Fruit fly (Drosophila melanogaster) whole organism, embryonic: ENCODE measurements around the gene wds.
A peak's percentile ranks its signal among the peaks of the same experiment; 100 is the strongest.

Experiments used
- Asciz ChIP-seq: fragments of 200-800 bp; sonication (Bioruptor generic); optimal IDR thresholded peaks from 2 replicates; lab custom pipeline; 2017; ENCODE audit warnings: missing biosample characterization, mild to moderate bottlenecking, missing genetic modification characterization, missing genetic modification reagents
- Atf6 ChIP-seq: fragments of 200-800 bp; sonication (Bioruptor generic); IDR thresholded peaks from 2 replicates; pipeline ENCODE4 v1.3.6; 2022; ENCODE audit warnings: missing biosample characterization, missing genetic modification characterization
- Awh ChIP-seq: fragments of 200-800 bp; sonication (Bioruptor generic); IDR thresholded peaks from 2 replicates; pipeline ENCODE4, ENCODE4 v1.3.6; 2022; ENCODE audit warnings: missing biosample characterization, missing genetic modification characterization
- CG11085 ChIP-seq: fragments of 200-800 bp; sonication (Bioruptor generic); IDR thresholded peaks from 2 replicates; pipeline ENCODE4 v1.3.6; 2022; ENCODE audit warnings: missing biosample characterization, missing genetic modification characterization
- CG11456 ChIP-seq: fragments of 200-800 bp; sonication (Bioruptor generic); IDR thresholded peaks from 3 replicates; pipeline ENCODE4 v1.3.6; 2022; ENCODE audit warnings: missing biosample characterization, missing genetic modification characterization
- CG12769 ChIP-seq: fragments of 200-800 bp; sonication (Bioruptor generic); optimal IDR thresholded peaks from 2 replicates; lab custom pipeline; 2019; ENCODE audit warnings: missing biosample characterization, mild to moderate bottlenecking, missing genetic modification characterization, moderate library complexity
- CG13424 ChIP-seq: fragments of 200-800 bp; sonication (Bioruptor generic); optimal IDR thresholded peaks from 2 replicates; lab custom pipeline; 2019; ENCODE audit warnings: missing biosample characterization, mild to moderate bottlenecking, missing genetic modification characterization, moderate library complexity
- CG14965 ChIP-seq: fragments of 200-800 bp; sonication (Bioruptor generic); optimal IDR thresholded peaks from 2 replicates; lab custom pipeline; 2016; ENCODE audit warnings: missing biosample characterization, missing genetic modification characterization, borderline replicate concordance
- CG2116 ChIP-seq: fragments of 200-800 bp; sonication (Bioruptor generic); optimal IDR thresholded peaks from 3 replicates; lab custom pipeline; 2018; ENCODE audit warnings: missing biosample characterization, mild to moderate bottlenecking, missing genetic modification characterization
- CG2712 ChIP-seq: fragments of 200-800 bp; optimal IDR thresholded peaks from 3 replicates; lab custom pipeline; 2019; ENCODE audit warnings: missing biosample characterization, mild to moderate bottlenecking, missing genetic modification characterization, moderate library complexity
- CG31224 ChIP-seq: fragments of 200-800 bp; sonication (Bioruptor generic); IDR thresholded peaks from 2 replicates; pipeline ENCODE4 v1.3.6; 2022; ENCODE audit warnings: missing biosample characterization, missing genetic modification characterization
- CG6791 ChIP-seq: fragments of 200-800 bp; sonication (Bioruptor generic); IDR thresholded peaks from 3 replicates; pipeline ENCODE4 v1.3.6; 2022; ENCODE audit warnings: missing biosample characterization, missing genetic modification characterization; ENCODE audit not compliant: partially characterized antibody
- CG6854 ChIP-seq: fragments of 200-800 bp; sonication (Bioruptor generic); optimal IDR thresholded peaks from 3 replicates; lab custom pipeline; 2017; ENCODE audit warnings: missing biosample characterization, mild to moderate bottlenecking, missing genetic modification characterization
- CG7372 ChIP-seq: fragments of 200-800 bp; sonication (Bioruptor generic); IDR thresholded peaks from 2 replicates; pipeline ENCODE4 v1.3.6; 2022; ENCODE audit warnings: missing biosample characterization, missing genetic modification characterization
- CG8388 ChIP-seq: fragments of 200-800 bp; sonication (Bioruptor generic); optimal IDR thresholded peaks from 2 replicates; lab custom pipeline; 2019; ENCODE audit warnings: missing biosample characterization, mild to moderate bottlenecking, missing genetic modification characterization, moderate library complexity
- CG9215 ChIP-seq: fragments of 200-800 bp; sonication (Bioruptor generic); IDR thresholded peaks from 2 replicates; pipeline ENCODE4 v1.3.6; 2022; ENCODE audit warnings: missing biosample characterization, missing genetic modification characterization
- CG9609 ChIP-seq: fragments of 200-800 bp; sonication (Bioruptor generic); optimal IDR thresholded peaks from 3 replicates; lab custom pipeline; 2016; ENCODE audit warnings: missing biosample characterization, missing genetic modification characterization
- CG9932 ChIP-seq: fragments of 200-800 bp; sonication (Bioruptor generic); IDR thresholded peaks from 2 replicates; pipeline ENCODE4 v1.3.6; 2022; ENCODE audit warnings: missing biosample characterization, missing genetic modification characterization
- CTCF ChIP-seq: fragments of 200-800 bp; sonication (Bioruptor generic); optimal IDR thresholded peaks from 2 replicates; lab custom pipeline; 2017; ENCODE audit warnings: missing biosample characterization, mild to moderate bottlenecking, missing genetic modification characterization, moderate library complexity
- Dll ChIP-seq: fragments of 200-800 bp; sonication (Bioruptor generic); IDR thresholded peaks from 4 replicates; pipeline ENCODE4 v1.3.6; 2022; ENCODE audit warnings: missing biosample characterization, missing genetic modification characterization; ENCODE audit not compliant: partially characterized antibody
- Dref ChIP-seq: fragments of 200-800 bp; sonication (Bioruptor generic); IDR thresholded peaks from 2 replicates; pipeline ENCODE4 v1.3.6; 2022; ENCODE audit warnings: missing biosample characterization, missing genetic modification characterization
- Elba2 ChIP-seq: fragments of 200-800 bp; sonication (Bioruptor generic); optimal IDR thresholded peaks from 3 replicates; lab custom pipeline; 2016; ENCODE audit warnings: missing biosample characterization, missing genetic modification characterization
- Gug ChIP-seq: fragments of 200-800 bp; sonication (Bioruptor generic); IDR thresholded peaks from 4 replicates; pipeline ENCODE4 v1.3.6; 2022; ENCODE audit warnings: missing biosample characterization, missing genetic modification characterization
- HLH54F ChIP-seq: fragments of 200-800 bp; sonication (Bioruptor generic); optimal IDR thresholded peaks from 3 replicates; lab custom pipeline; 2016; ENCODE audit warnings: missing biosample characterization, missing genetic modification characterization
- Hr3 ChIP-seq: fragments of 200-800 bp; sonication (Bioruptor generic); optimal IDR thresholded peaks from 3 replicates; lab custom pipeline; 2016; ENCODE audit warnings: missing biosample characterization, missing genetic modification characterization
- Lhr ChIP-seq: fragments of 200-800 bp; sonication (Bioruptor generic); optimal IDR thresholded peaks from 3 replicates; lab custom pipeline; 2017; ENCODE audit warnings: mild to moderate bottlenecking, missing biosample characterization, missing genetic modification reagents, missing genetic modification characterization
- MBD-R2 ChIP-seq: fragments of 200-800 bp; sonication (Bioruptor generic); IDR thresholded peaks from 2 replicates; pipeline ENCODE4 v1.3.6; 2022; ENCODE audit warnings: missing biosample characterization, missing genetic modification characterization
- Med ChIP-seq: fragments of 200-800 bp; sonication (Bioruptor generic); peaks from one replicate; lab custom pipeline; 2016; ENCODE audit warnings: missing biosample characterization, missing genetic modification characterization, mild to moderate bottlenecking, inconsistent platforms, moderate library complexity
- NfI ChIP-seq: fragments of 200-800 bp; sonication (Bioruptor generic); optimal IDR thresholded peaks from 3 replicates; lab custom pipeline; 2018; ENCODE audit warnings: missing biosample characterization, mild to moderate bottlenecking, missing genetic modification characterization, moderate library complexity
- Spps ChIP-seq: fragments of 200-800 bp; sonication (Bioruptor generic); optimal IDR thresholded peaks from 2 replicates; lab custom pipeline; 2018; ENCODE audit warnings: missing biosample characterization, mild to moderate bottlenecking, missing genetic modification characterization
- bab2 ChIP-seq: fragments of 200-800 bp; sonication (Bioruptor generic); optimal IDR thresholded peaks from 2 replicates; lab custom pipeline; 2016; ENCODE audit warnings: missing biosample characterization, missing genetic modification characterization
- bbx ChIP-seq: fragments of 200-800 bp; sonication (Bioruptor generic); IDR thresholded peaks from 2 replicates; pipeline ENCODE4 v1.3.6; 2022; ENCODE audit warnings: missing biosample characterization, missing genetic modification characterization; ENCODE audit not compliant: partially characterized antibody
- bsh ChIP-seq, 2 experiments: fragments of 200-800 bp; sonication (Bioruptor generic); optimal IDR thresholded peaks; 2 replicates each; lab custom pipeline; 2017 to 2018; ENCODE audit warnings: mild to moderate bottlenecking in 2 of 2, missing biosample characterization in 2 of 2, missing genetic modification characterization in 2 of 2, moderate library complexity in 1 of 2
- caup ChIP-seq: fragments of 200-800 bp; sonication (Bioruptor generic); optimal IDR thresholded peaks from 3 replicates; lab custom pipeline; 2017; ENCODE audit warnings: missing biosample characterization, mild to moderate bottlenecking, missing genetic modification characterization, moderate library complexity; ENCODE audit not compliant: severe bottlenecking
- crp ChIP-seq, 2 experiments: fragments of 200-800 bp; sonication (Bioruptor generic); optimal IDR thresholded peaks; 2 replicates in 1 of 2; 3 replicates in 1 of 2; lab custom pipeline; 2017; ENCODE audit warnings: missing biosample characterization in 2 of 2, missing genetic modification characterization in 2 of 2, mild to moderate bottlenecking in 1 of 2, moderate library complexity in 1 of 2
- esg ChIP-seq: fragments of 200-800 bp; sonication (Bioruptor generic); conservative IDR thresholded peaks from 2 replicates; pipeline ENCODE4 v1.3.6; 2022; ENCODE audit warnings: missing biosample characterization, missing genetic modification characterization
- fru ChIP-seq: fragments of >200 bp; optimal IDR thresholded peaks from 2 replicates; lab custom pipeline; 2017
- gce ChIP-seq: fragments of 200-800 bp; sonication (Bioruptor generic); IDR thresholded peaks from 3 replicates; pipeline ENCODE4 v1.3.6; 2022; ENCODE audit warnings: missing biosample characterization, missing genetic modification characterization
- gt ChIP-seq: fragments of 200-800 bp; sonication (Bioruptor generic); IDR thresholded peaks from 2 replicates; pipeline ENCODE4 v1.3.6; 2022; ENCODE audit warnings: missing biosample characterization, missing genetic modification characterization
- kah ChIP-seq: fragments of 200-800 bp; sonication (Bioruptor generic); optimal IDR thresholded peaks from 2 replicates; lab custom pipeline; 2018; ENCODE audit warnings: missing biosample characterization, mild to moderate bottlenecking, missing genetic modification characterization
- nerfin-2 ChIP-seq: fragments of 200-800 bp; sonication (Bioruptor generic); IDR thresholded peaks from 2 replicates; pipeline ENCODE4 v1.3.6; 2022; ENCODE audit warnings: missing biosample characterization, missing genetic modification characterization; ENCODE audit not compliant: partially characterized antibody
- pfk ChIP-seq: fragments of 200-800 bp; sonication (Bioruptor generic); optimal IDR thresholded peaks from 2 replicates; lab custom pipeline; 2018; ENCODE audit warnings: missing biosample characterization, mild to moderate bottlenecking, missing genetic modification characterization, moderate library complexity
- pum ChIP-seq: fragments of 200-800 bp; sonication (Bioruptor generic); optimal IDR thresholded peaks from 2 replicates; lab custom pipeline; 2016; ENCODE audit warnings: missing biosample characterization, missing genetic modification characterization
- rib ChIP-seq: fragments of 200-800 bp; sonication (Bioruptor generic); IDR thresholded peaks from 2 replicates; pipeline ENCODE4 v1.3.6; 2022; ENCODE audit warnings: missing biosample characterization, missing genetic modification characterization
- seq ChIP-seq: fragments of 200-800 bp; sonication (Bioruptor generic); IDR thresholded peaks from 2 replicates; pipeline ENCODE4 v1.3.6; 2022; ENCODE audit warnings: missing biosample characterization, missing genetic modification characterization
- slp2 ChIP-seq: fragments of 200-800 bp; sonication (Bioruptor generic); optimal IDR thresholded peaks from 2 replicates; lab custom pipeline; 2016; ENCODE audit warnings: missing biosample characterization, missing genetic modification characterization
- sug ChIP-seq: fragments of 200-800 bp; optimal IDR thresholded peaks from 2 replicates; lab custom pipeline; 2019; ENCODE audit warnings: missing biosample characterization, mild to moderate bottlenecking, missing genetic modification characterization, moderate library complexity
- z ChIP-seq: fragments of 200-800 bp; sonication (Bioruptor generic); IDR thresholded peaks from 3 replicates; pipeline ENCODE4 v1.3.6; 2022; ENCODE audit warnings: missing biosample characterization, missing genetic modification characterization
- zen ChIP-seq: fragments of 200-800 bp; sonication (Bioruptor generic); optimal IDR thresholded peaks from 3 replicates; lab custom pipeline; 2018; ENCODE audit warnings: missing biosample characterization, mild to moderate bottlenecking, missing genetic modification characterization, moderate library complexity
- zen2 ChIP-seq: fragments of 200-800 bp; sonication (Bioruptor generic); IDR thresholded peaks from 3 replicates; pipeline ENCODE4 v1.3.6; 2022; ENCODE audit warnings: missing biosample characterization, missing genetic modification characterization; ENCODE audit not compliant: partially characterized antibody

wds gene

dm6 chrX:2603851-2604505 is 18.2 kb downstream of the wds start, which contains the start of the genes Klp3A and Zw10 (continued):
- TF ChIP-seq bsh (GFP tag; optimal IDR thresholded peaks at IDR 0.05; lab: Kevin White, UChicago), result no peak
- no peak for TF ChIP-seq Asciz
- TF ChIP-seq NfI (GFP tag; lab: Kevin White, UChicago), result peak; percentile 27
- TF ChIP-seq CG6791, result peak; percentile 61
- TF ChIP-seq Gug (GFP tag; lab: Robert Waterston, UW), result peak; percentile 8; the same call in 1 of the 4 replicates
- no peak for TF ChIP-seq CG12769 (tag; lab: Kevin White, UChicago)
- no peak for TF ChIP-seq esg (GFP tag; lab: Robert Waterston, UW)
- TF ChIP-seq Med, result peak; percentile 85
- no peak for TF ChIP-seq CG8388
- TF ChIP-seq pfk (GFP tag; lab: Kevin White, UChicago), result no peak
- TF ChIP-seq pum (GFP tag; lab: Kevin White, UChicago), result no peak
- no peak for TF ChIP-seq CG7372 (GFP tag; lab: Robert Waterston, UW)
- TF ChIP-seq zen2 (GFP tag; lab: Robert Waterston, UW), result peak; percentile 5; the same call in 1 of the 3 replicates
- TF ChIP-seq CG13424 (tag; lab: Kevin White, UChicago), result peak; percentile 23
- no peak for TF ChIP-seq CG9215 (GFP tag; lab: Robert Waterston, UW)
- no peak for TF ChIP-seq CG9609 (GFP tag; lab: Kevin White, UChicago)
- peak; percentile 2 for TF ChIP-seq zen (tag; lab: Kevin White, UChicago)
- TF ChIP-seq CTCF, result no peak
- TF ChIP-seq CG2116 (GFP tag; lab: Kevin White, UChicago), result peak; percentile 82
- TF ChIP-seq caup (GFP tag; lab: Kevin White, UChicago), result no peak
- TF ChIP-seq crp (GFP tag; optimal IDR thresholded peaks at IDR 0.05; lab: Kevin White, UChicago), result no peak
- TF ChIP-seq Atf6 (GFP tag; lab: Robert Waterston, UW), result no peak
- no peak for TF ChIP-seq gt (GFP tag; lab: Robert Waterston, UW)
- no peak for TF ChIP-seq bab2 (GFP tag; lab: Kevin White, UChicago)
- no peak for TF ChIP-seq Awh (GFP tag; lab: Robert Waterston, UW)
- TF ChIP-seq CG11456 (GFP tag; lab: Robert Waterston, UW), result 0 out of 3 replicates have a peak, but pooled peaks have one; percentile 14
- TF ChIP-seq fru (lab: Kevin White, UChicago), result no peak
- TF ChIP-seq slp2 (GFP tag; lab: Kevin White, UChicago), result no peak
- TF ChIP-seq HLH54F, result peak; percentile 23
- peak; percentile 63 for TF ChIP-seq Dref (GFP tag; lab: Robert Waterston, UW)
- peak; percentile 43; the same call in 1 of the 2 replicates for TF ChIP-seq CG9932 (GFP tag; lab: Robert Waterston, UW)
- TF ChIP-seq CG6854, result no peak
- no peak for TF ChIP-seq gce (GFP tag; lab: Robert Waterston, UW)
- TF ChIP-seq kah (GFP tag; lab: Kevin White, UChicago), result no peak
- no peak for TF ChIP-seq CG14965 (GFP tag; lab: Kevin White, UChicago)
- TF ChIP-seq CG2712 (tag; lab: Kevin White, UChicago), result no peak
- peak; percentile 78 for TF ChIP-seq Dll
- TF ChIP-seq CG31224 (GFP tag; lab: Robert Waterston, UW), result no peak
- TF ChIP-seq Hr3 (GFP tag; lab: Kevin White, UChicago), result no peak
- TF ChIP-seq Elba2 (GFP tag; lab: Kevin White, UChicago), result no peak
- no peak for TF ChIP-seq CG11085
- TF ChIP-seq seq (GFP tag; lab: Robert Waterston, UW), result no peak
- TF ChIP-seq nerfin-2, result peak; percentile 72
- TF ChIP-seq z (GFP tag; lab: Robert Waterston, UW), result no peak
- no peak for TF ChIP-seq Spps (tag; lab: Kevin White, UChicago)
- TF ChIP-seq MBD-R2 (GFP tag; lab: Robert Waterston, UW), result peak; percentile 65
- peak; percentile 45 for TF ChIP-seq sug (tag; lab: Kevin White, UChicago)
- TF ChIP-seq Lhr (GFP tag; lab: Kevin White, UChicago), result no peak
- no peak for TF ChIP-seq bbx
- no peak for TF ChIP-seq rib (GFP tag; lab: Robert Waterston, UW)
